Worm (Caenorhabditis elegans) whole organism, late embryonic: ENCODE measurements around the gene ZK856.18.

Experiments used
- C08G9.2 ChIP-seq: sonication (generic microtip); optimal IDR thresholded peaks from 2 replicates; lab custom pipeline; 2016; ENCODE audit warnings: mild to moderate bottlenecking, missing genetic modification characterization, moderate library complexity, missing compliant biosample characterization
- C38D4.7 ChIP-seq: fragments of 200-800 bp; sonication (Bioruptor generic); optimal IDR thresholded peaks from 2 replicates; lab custom pipeline; 2018; ENCODE audit warnings: mild to moderate bottlenecking, missing genetic modification characterization, moderate library complexity, missing compliant biosample characterization
- T23F11.4 ChIP-seq: fragments of 200-800 bp; sonication (Bioruptor generic); optimal IDR thresholded peaks from 2 replicates; lab custom pipeline; 2018; ENCODE audit warnings: mild to moderate bottlenecking, missing genetic modification characterization, missing compliant biosample characterization
- Y22D7AL.16 ChIP-seq: sonication (generic microtip); optimal IDR thresholded peaks from 2 replicates; lab custom pipeline; 2016; ENCODE audit warnings: missing genetic modification characterization, missing compliant biosample characterization
- ceh-24 ChIP-seq: sonication (generic microtip); optimal IDR thresholded peaks from 2 replicates; lab custom pipeline; 2016; ENCODE audit warnings: mild to moderate bottlenecking, missing genetic modification characterization, missing compliant biosample characterization
- ceh-31 ChIP-seq: sonication (generic microtip); optimal IDR thresholded peaks from 2 replicates; lab custom pipeline; 2016; ENCODE audit warnings: missing genetic modification characterization, missing compliant biosample characterization
- ceh-34 ChIP-seq: sonication (generic microtip); optimal IDR thresholded peaks from 2 replicates; lab custom pipeline; 2016; ENCODE audit warnings: mild to moderate bottlenecking, missing genetic modification characterization, missing compliant biosample characterization
- ceh-9 ChIP-seq: sonication (generic microtip); optimal IDR thresholded peaks from 2 replicates; lab custom pipeline; 2016; ENCODE audit warnings: mild to moderate bottlenecking, missing genetic modification characterization, inconsistent platforms, missing compliant biosample characterization
- che-1 ChIP-seq: sonication (generic microtip); optimal IDR thresholded peaks from 2 replicates; lab custom pipeline; 2016; ENCODE audit warnings: mild to moderate bottlenecking, missing genetic modification characterization, missing compliant biosample characterization
- dve-1 ChIP-seq: sonication (generic microtip); optimal IDR thresholded peaks from 2 replicates; lab custom pipeline; 2017; ENCODE audit warnings: antibody characterized with exemption, mild to moderate bottlenecking, missing genetic modification characterization, missing compliant biosample characterization
- elt-2 ChIP-seq: sonication (generic microtip); optimal IDR thresholded peaks from 2 replicates; lab custom pipeline; 2016; ENCODE audit warnings: missing genetic modification reagents, missing genetic modification characterization, missing compliant biosample characterization
- ets-4 ChIP-seq: sonication (generic microtip); optimal IDR thresholded peaks from 2 replicates; lab custom pipeline; 2016; ENCODE audit warnings: missing genetic modification characterization, missing compliant biosample characterization
- eyg-1 ChIP-seq: sonication (generic microtip); optimal IDR thresholded peaks from 2 replicates; lab custom pipeline; 2016; ENCODE audit warnings: missing genotype, missing genetic modification characterization, missing compliant biosample characterization
- fax-1 ChIP-seq: sonication (generic microtip); optimal IDR thresholded peaks from 2 replicates; lab custom pipeline; 2016; ENCODE audit warnings: missing genotype, missing genetic modification characterization, missing compliant biosample characterization
- gmeb-2 ChIP-seq: sonication (generic microtip); optimal IDR thresholded peaks from 2 replicates; lab custom pipeline; 2016; ENCODE audit warnings: missing genetic modification characterization, inconsistent platforms, missing compliant biosample characterization
- hlh-13 ChIP-seq: fragments of 200-800 bp; sonication (Bioruptor generic); optimal IDR thresholded peaks from 2 replicates; lab custom pipeline; 2018; ENCODE audit warnings: mild to moderate bottlenecking, missing genetic modification characterization, missing compliant biosample characterization
- hlh-8 ChIP-seq: sonication (generic microtip); optimal IDR thresholded peaks from 2 replicates; lab custom pipeline; 2016; ENCODE audit warnings: missing genotype, missing genetic modification characterization, missing compliant biosample characterization
- madf-2 ChIP-seq: sonication (generic microtip); optimal IDR thresholded peaks from 2 replicates; lab custom pipeline; 2017; ENCODE audit warnings: missing genetic modification characterization, missing compliant biosample characterization
- mec-3 ChIP-seq: sonication (generic microtip); optimal IDR thresholded peaks from 2 replicates; lab custom pipeline; 2016; ENCODE audit warnings: borderline replicate concordance, missing genetic modification characterization, missing compliant biosample characterization
- nfya-1 ChIP-seq: sonication (generic microtip); optimal IDR thresholded peaks from 2 replicates; lab custom pipeline; 2017; ENCODE audit warnings: missing genetic modification characterization, mild to moderate bottlenecking, missing compliant biosample characterization, antibody characterized with exemption, moderate library complexity
- nhr-232 ChIP-seq: sonication (generic microtip); optimal IDR thresholded peaks from 2 replicates; lab custom pipeline; 2016; ENCODE audit warnings: missing genetic modification characterization, missing compliant biosample characterization
- npax-4 ChIP-seq: sonication (generic microtip); optimal IDR thresholded peaks from 2 replicates; lab custom pipeline; 2016; ENCODE audit warnings: missing genetic modification characterization, missing compliant biosample characterization
- pag-3 ChIP-seq: sonication (generic microtip); optimal IDR thresholded peaks from 2 replicates; lab custom pipeline; 2016; ENCODE audit warnings: missing compliant biosample characterization, missing genetic modification characterization, borderline replicate concordance
- pha-2 ChIP-seq: sonication (generic microtip); optimal IDR thresholded peaks from 2 replicates; lab custom pipeline; 2017; ENCODE audit warnings: mild to moderate bottlenecking, missing genetic modification characterization, missing compliant biosample characterization
- pqm-1 ChIP-seq: sonication (generic microtip); optimal IDR thresholded peaks from 2 replicates; lab custom pipeline; 2016; ENCODE audit warnings: missing genetic modification characterization, missing compliant biosample characterization
- ref-2 ChIP-seq: sonication (generic microtip); optimal IDR thresholded peaks from 2 replicates; lab custom pipeline; 2016; ENCODE audit warnings: missing genetic modification characterization, missing compliant biosample characterization
- sdc-2 ChIP-seq: sonication (generic microtip); optimal IDR thresholded peaks from 2 replicates; lab custom pipeline; 2016; ENCODE audit warnings: missing genotype, missing genetic modification characterization, missing compliant biosample characterization
- sox-2 ChIP-seq: fragments of 200-800 bp; sonication (Bioruptor generic); IDR thresholded peaks from 2 replicates; pipeline ENCODE4 v1.3.6; 2022; ENCODE audit warnings: missing genetic modification reagents, missing genetic modification characterization, missing compliant biosample characterization
- syd-9 ChIP-seq: sonication (generic microtip); optimal IDR thresholded peaks from 2 replicates; lab custom pipeline; 2016; ENCODE audit warnings: mild to moderate bottlenecking, missing genetic modification characterization, moderate library complexity, missing compliant biosample characterization
- tbx-2 ChIP-seq: sonication (generic microtip); optimal IDR thresholded peaks from 2 replicates; lab custom pipeline; 2016; ENCODE audit warnings: missing genetic modification characterization, missing compliant biosample characterization
- ttx-3 ChIP-seq: sonication (generic microtip); optimal IDR thresholded peaks from 2 replicates; lab custom pipeline; 2016; ENCODE audit warnings: missing genetic modification reagents, missing genetic modification characterization, missing compliant biosample characterization
- unc-3 ChIP-seq, 2 experiments: fragments of 200-800 bp in 1 of 2; sonication (Bioruptor generic) in 1 of 2; sonication (generic microtip) in 1 of 2; conservative IDR thresholded peaks in 1 of 2; optimal IDR thresholded peaks in 1 of 2; 2 replicates each; pipeline versions ENCODE4 v1.3.6 to Lab custom; 2016 to 2022; ENCODE audit warnings: missing compliant biosample characterization in 2 of 2, missing genetic modification characterization in 2 of 2, missing genetic modification reagents in 1 of 2
- unc-86 ChIP-seq: sonication (generic microtip); optimal IDR thresholded peaks from 2 replicates; lab custom pipeline; 2016; ENCODE audit warnings: missing genetic modification characterization, missing compliant biosample characterization
- ztf-16 ChIP-seq: sonication (generic microtip); optimal IDR thresholded peaks from 2 replicates; lab custom pipeline; 2017; ENCODE audit warnings: missing genetic modification characterization, missing compliant biosample characterization

Gene ZK856.18

ce11 chrV:10185719-10186118, at the start of gene ZK856.18:
TSS of gene ZK856.18 (minus strand) at chrV:10186007.
- TF ChIP-seq Y22D7AL.16 (tag; lab: Kevin White, UChicago) = no peak
- TF ChIP-seq nhr-232 (tag; lab: Kevin White, UChicago) = no peak
- TF ChIP-seq eyg-1 = no peak
- TF ChIP-seq elt-2 (tag; lab: Kevin White, UChicago) = no peak
- TF ChIP-seq hlh-13 (GFP tag; lab: Kevin White, UChicago) = no peak
- no peak for TF ChIP-seq hlh-8
- no peak for TF ChIP-seq pqm-1 (tag; lab: Kevin White, UChicago)
- no peak for TF ChIP-seq ceh-34 (tag; lab: Kevin White, UChicago)
- no peak for TF ChIP-seq mec-3 (tag; lab: Kevin White, UChicago)
- TF ChIP-seq che-1 = no peak

- TF ChIP-seq che-1 (no peak), ttx-3 (tag; lab: Kevin White, UChicago) (no peak), hlh-8 (no peak), syd-9 (tag; lab: Kevin White, UChicago) (no peak), ref-2 (tag; lab: Kevin White, UChicago) (no peak), tbx-2 (tag; lab: Kevin White, UChicago) (no peak), pag-3 (tag; lab: Kevin White, UChicago) (no peak), ceh-9 (tag; lab: Kevin White, UChicago) (no peak), sdc-2 (no peak), C08G9.2 (tag; lab: Kevin White, UChicago) (no peak), gmeb-2 (tag; lab: Kevin White, UChicago) (no peak), fax-1 (tag; lab: Kevin White, UChicago) (no peak)
Measured at ce11 chrV:10233330-10233729, 47.5 kb upstream of the ZK856.18 start, which contains the start of gene str-182. TSS of gene str-182 (minus strand) at chrV:10233430.

ce11 chrV:10230932-10231331, 45.1 kb upstream of the ZK856.18 start, which contains the start of gene fipr-6:
TSS of gene fipr-6 (plus strand) at chrV:10231232.
- no peak for TF ChIP-seq nfya-1 (tag; lab: Kevin White, UChicago)
- TF ChIP-seq ztf-16 (tag; lab: Kevin White, UChicago) = no peak
- no peak for TF ChIP-seq pha-2 (tag; lab: Kevin White, UChicago)
- no peak for TF ChIP-seq unc-86
- TF ChIP-seq ceh-24 (tag; lab: Kevin White, UChicago) = no peak
- TF ChIP-seq mec-3 (tag; lab: Kevin White, UChicago) = no peak
- TF ChIP-seq npax-4 (tag; lab: Kevin White, UChicago) = no peak
- TF ChIP-seq T23F11.4 (GFP tag; lab: Kevin White, UChicago) = no peak
- TF ChIP-seq madf-2 (tag; lab: Kevin White, UChicago) = no peak
- no peak for TF ChIP-seq C38D4.7
- no peak for TF ChIP-seq syd-9 (tag; lab: Kevin White, UChicago)
- TF ChIP-seq C08G9.2 (tag; lab: Kevin White, UChicago) = no peak
- TF ChIP-seq tbx-2 (tag; lab: Kevin White, UChicago) = no peak
- no peak for TF ChIP-seq dve-1 (tag; lab: Kevin White, UChicago)
- TF ChIP-seq unc-3 (GFP tag; conservative IDR thresholded peaks at IDR 0.05; lab: Robert Waterston, UW) = no peak
- TF ChIP-seq unc-3 (tag; optimal IDR thresholded peaks at IDR 0.05; lab: Kevin White, UChicago) = no peak
- TF ChIP-seq sox-2 (GFP tag; lab: Robert Waterston, UW) = no peak
- TF ChIP-seq ets-4 (tag; lab: Kevin White, UChicago) = no peak
- TF ChIP-seq elt-2 (tag; lab: Kevin White, UChicago) = no peak
- TF ChIP-seq hlh-8 = no peak
- TF ChIP-seq ceh-31 (tag; lab: Kevin White, UChicago) = no peak

- no peak for TF ChIP-seq npax-4 (tag; lab: Kevin White, UChicago)
- TF ChIP-seq pag-3 (tag; lab: Kevin White, UChicago) = no peak
- no peak for TF ChIP-seq unc-86
Measured at ce11 chrV:10229222-10229879, 43.5 kb upstream of the ZK856.18 start, which contains the start of the genes pyt-1 and fipr-7. TSS of gene pyt-1 (minus strand) at chrV:10229322. TSS of gene fipr-7 (plus strand) at chrV:10229829.
